Worm (Caenorhabditis elegans): Measurements from ENCODE around the gene ast-1.

ast-1 gene

ce11 chrII:4081141-4081540, 54.0 kb downstream of the ast-1 start:
- TF ChIP-seq unc-62 (GFP tag; optimal IDR thresholded peaks at IDR 0.05): no peak
